Worm (Caenorhabditis elegans): ENCODE results near the gene ttr-37.

DNA sequence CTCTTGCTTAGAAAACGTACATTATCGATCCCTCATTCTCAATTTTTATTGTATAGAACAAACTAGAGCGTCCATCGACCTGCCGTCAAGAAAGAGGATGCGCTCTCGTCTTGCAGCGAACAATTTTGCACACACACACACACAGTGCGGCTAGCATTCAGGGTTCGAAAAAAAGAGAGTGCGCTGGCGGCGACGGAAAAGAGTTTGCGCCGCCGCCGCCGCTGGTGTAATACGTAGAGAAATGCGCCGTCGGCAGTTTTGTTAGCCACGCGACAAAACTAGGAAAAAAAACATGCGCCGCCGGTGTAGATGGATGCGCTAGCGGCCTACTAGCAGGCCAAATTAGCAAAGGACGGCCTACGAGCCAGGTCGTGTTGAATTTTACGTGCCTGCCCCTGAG is 46.6 kb upstream of the ttr-37 start:
- no peak for TF ChIP-seq ces-1 (GFP tag; optimal IDR thresholded peaks at IDR 0.05)
- TF ChIP-seq elt-3 (tag; optimal IDR thresholded peaks at IDR 0.05) = no peak
- no peak for TF ChIP-seq nhr-237 (tag; optimal IDR thresholded peaks at IDR 0.05)
- no peak for TF ChIP-seq elt-1 (tag; optimal IDR thresholded peaks at IDR 0.05; ENCODE audit: borderline replicate concordance, insufficient read depth)
- TF ChIP-seq lsy-2 (tag; optimal IDR thresholded peaks at IDR 0.05) = no peak

Data from whole organism, mixed stage, embryonic.